Worm (Caenorhabditis elegans): ENCODE results near the gene srw-73.

The srw-73 gene

ce11 chrV:16593792-16594059 lies 5.4 kb upstream of the srw-73 start:
- TF ChIP-seq mbf-1 (tag; optimal IDR thresholded peaks at IDR 0.05) (no peak), lin-13 (GFP tag; optimal IDR thresholded peaks at IDR 0.05) (no peak), sem-4 (tag; optimal IDR thresholded peaks at IDR 0.05) (no peak), elt-1 (tag; optimal IDR thresholded peaks at IDR 0.05) (no peak), ceh-82 (tag; optimal IDR thresholded peaks at IDR 0.05) (no peak), nhr-25 (tag; optimal IDR thresholded peaks at IDR 0.05) (no peak), nhr-12 (tag; optimal IDR thresholded peaks at IDR 0.05) (no peak), Y55F3AM.14 (GFP tag; optimal IDR thresholded peaks at IDR 0.05) (no peak), sma-9 (GFP tag; optimal IDR thresholded peaks at IDR 0.05) (no peak), sma-9 (tag; optimal IDR thresholded peaks at IDR 0.05) (no peak), mab-5 (tag; optimal IDR thresholded peaks at IDR 0.05) (no peak), fos-1 (tag; optimal IDR thresholded peaks at IDR 0.05) (no peak), gmeb-1 (tag; optimal IDR thresholded peaks at IDR 0.05) (no peak), nhr-237 (tag; optimal IDR thresholded peaks at IDR 0.05) (no peak), lin-39 (tag; optimal IDR thresholded peaks at IDR 0.05) (no peak), aly-2 (tag; optimal IDR thresholded peaks at IDR 0.05) (no peak), unc-62 (GFP tag; optimal IDR thresholded peaks at IDR 0.05) (no peak)

ce11 chrV:16592947-16593791 lies 4.8 kb upstream of the srw-73 start:
- peak; percentile 34 for TF ChIP-seq crh-2 (tag; optimal IDR thresholded peaks at IDR 0.05)
- peak; percentile 26 for TF ChIP-seq ama-1 (optimal IDR thresholded peaks at IDR 0.05)
- peak; percentile 43 for TF ChIP-seq fos-1 (tag; optimal IDR thresholded peaks at IDR 0.05)
- peak; percentile 47 for TF ChIP-seq gmeb-1 (tag; optimal IDR thresholded peaks at IDR 0.05)
- TF ChIP-seq nhr-21 (tag; optimal IDR thresholded peaks at IDR 0.05): no peak
- TF ChIP-seq Y55F3AM.14 (GFP tag; optimal IDR thresholded peaks at IDR 0.05): peak; percentile 31
- TF ChIP-seq sma-9 (GFP tag; optimal IDR thresholded peaks at IDR 0.05): peak; percentile 41
- no peak for TF ChIP-seq sma-9 (tag; optimal IDR thresholded peaks at IDR 0.05)
- no peak for TF ChIP-seq mdl-1 (tag; optimal IDR thresholded peaks at IDR 0.05)

- peak; percentile 13 for TF ChIP-seq crh-2 (tag; optimal IDR thresholded peaks at IDR 0.05)
- peak; percentile 72 for TF ChIP-seq Y55F3AM.14 (GFP tag; optimal IDR thresholded peaks at IDR 0.05)
- TF ChIP-seq peb-1 (tag; optimal IDR thresholded peaks at IDR 0.05): no peak
- TF ChIP-seq nhr-6 (tag; optimal IDR thresholded peaks at IDR 0.05): peak; percentile 12
- peak; percentile 52 for TF ChIP-seq gmeb-1 (tag; optimal IDR thresholded peaks at IDR 0.05)
- TF ChIP-seq elt-1 (tag; optimal IDR thresholded peaks at IDR 0.05): no peak
- no peak for TF ChIP-seq sem-4 (tag; optimal IDR thresholded peaks at IDR 0.05)
- TF ChIP-seq unc-55 (GFP tag; optimal IDR thresholded peaks at IDR 0.05): no peak
- TF ChIP-seq blmp-1 (tag; optimal IDR thresholded peaks at IDR 0.05; ENCODE audit: insufficient read depth): no peak
- no peak for TF ChIP-seq aly-2 (tag; optimal IDR thresholded peaks at IDR 0.05)
- TF ChIP-seq alr-1 (tag; optimal IDR thresholded peaks at IDR 0.05): no peak
- TF ChIP-seq mbf-1 (tag; optimal IDR thresholded peaks at IDR 0.05): no peak
- no peak for TF ChIP-seq zag-1 (tag; optimal IDR thresholded peaks at IDR 0.05)
- TF ChIP-seq lin-39 (tag; optimal IDR thresholded peaks at IDR 0.05): no peak
- no peak for TF ChIP-seq ztf-11 (tag; optimal IDR thresholded peaks at IDR 0.05)
- peak; percentile 40 for TF ChIP-seq fos-1 (tag; optimal IDR thresholded peaks at IDR 0.05)
- TF ChIP-seq skn-1 (tag; optimal IDR thresholded peaks at IDR 0.05): no peak
- TF ChIP-seq elt-3 (tag; optimal IDR thresholded peaks at IDR 0.05): no peak
- TF ChIP-seq nhr-23 (tag; optimal IDR thresholded peaks at IDR 0.05): no peak
- TF ChIP-seq C34F6.9 (tag; optimal IDR thresholded peaks at IDR 0.05): peak; percentile 36
- no peak for TF ChIP-seq ceh-16 (tag; optimal IDR thresholded peaks at IDR 0.05)
- no peak for TF ChIP-seq mdl-1 (tag; optimal IDR thresholded peaks at IDR 0.05)
- peak; percentile 30 for TF ChIP-seq snpc-4 (tag; optimal IDR thresholded peaks at IDR 0.05)
- peak; percentile 90 for TF ChIP-seq ama-1 (optimal IDR thresholded peaks at IDR 0.05)
- no peak for TF ChIP-seq mab-5 (tag; optimal IDR thresholded peaks at IDR 0.05)
- no peak for TF ChIP-seq dmd-4 (tag; optimal IDR thresholded peaks at IDR 0.05)
- TF ChIP-seq lin-11 (tag; optimal IDR thresholded peaks at IDR 0.05): no peak
- TF ChIP-seq ceh-82 (tag; optimal IDR thresholded peaks at IDR 0.05): no peak
- peak; percentile 55 for TF ChIP-seq F13H6.1 (tag; optimal IDR thresholded peaks at IDR 0.05)
- TF ChIP-seq unc-39 (tag; optimal IDR thresholded peaks at IDR 0.05): no peak
- TF ChIP-seq nhr-10 (tag; optimal IDR thresholded peaks at IDR 0.05): no peak
- no peak for TF ChIP-seq nhr-11 (tag; optimal IDR thresholded peaks at IDR 0.05)
- no peak for TF ChIP-seq ztf-1 (GFP tag; conservative IDR thresholded peaks at IDR 0.05)
- TF ChIP-seq sma-3 (GFP tag; optimal IDR thresholded peaks at IDR 0.05): peak; percentile 42
- TF ChIP-seq nhr-12 (tag; optimal IDR thresholded peaks at IDR 0.05): no peak
- TF ChIP-seq lsy-2 (tag; optimal IDR thresholded peaks at IDR 0.05): peak; percentile 27 to 63
- TF ChIP-seq egl-27 (tag; optimal IDR thresholded peaks at IDR 0.05): no peak
- no peak for TF ChIP-seq R02D3.7 (tag; optimal IDR thresholded peaks at IDR 0.05)
- TF ChIP-seq ZK546.5 (tag; optimal IDR thresholded peaks at IDR 0.05): no peak
- TF ChIP-seq sma-9 (GFP tag; optimal IDR thresholded peaks at IDR 0.05): peak; percentile 54
- no peak for TF ChIP-seq sma-9 (tag; optimal IDR thresholded peaks at IDR 0.05)
Measured at ce11 chrV:16591992-16592798, 3.9 kb upstream of the srw-73 start, which contains the start of gene srh-269. Gene srh-269 (minus strand): TSS chrV:16592042.

Measured in whole organism, L2 larva.